Worm (Caenorhabditis elegans) whole organism, L1 larva: ENCODE measurements around the gene swip-10.

Experiments used
- C34B4.2 ChIP-seq: sonication (generic microtip); optimal IDR thresholded peaks from 2 replicates; lab custom pipeline; 2017; ENCODE audit warnings: mild to moderate bottlenecking, missing genetic modification characterization, missing compliant biosample characterization
- F16B12.6 ChIP-seq: fragments of 150-350 bp; optimal IDR thresholded peaks from 2 replicates; lab custom pipeline; 2014; ENCODE audit warnings: missing biosample characterization, missing genetic modification characterization
- Y116A8C.19 ChIP-seq: sonication (generic microtip); optimal IDR thresholded peaks from 2 replicates; lab custom pipeline; 2016; ENCODE audit warnings: missing compliant biosample characterization, missing genetic modification characterization, borderline replicate concordance
- aha-1 ChIP-seq: fragments of 150-350 bp; optimal IDR thresholded peaks from 2 replicates; lab custom pipeline; 2014; ENCODE audit warnings: missing biosample characterization, missing genetic modification characterization
- alr-1 ChIP-seq: fragments of 200-800 bp; sonication (Bioruptor generic); optimal IDR thresholded peaks from 2 replicates; lab custom pipeline; 2018; ENCODE audit warnings: borderline replicate concordance, mild to moderate bottlenecking, missing genetic modification characterization, missing compliant biosample characterization
- blmp-1 ChIP-seq: fragments of 150-350 bp; optimal IDR thresholded peaks from 2 replicates; lab custom pipeline; 2014; ENCODE audit warnings: missing biosample characterization, missing genetic modification characterization
- ceh-63 ChIP-seq: fragments of 200-800 bp; sonication (Bioruptor generic); optimal IDR thresholded peaks from 2 replicates; lab custom pipeline; 2018; ENCODE audit warnings: mild to moderate bottlenecking, missing genetic modification characterization, missing compliant biosample characterization
- ceh-82 ChIP-seq, 3 experiments: fragments of 150-350 bp in 1 of 3; sonication (generic microtip) in 2 of 3; optimal IDR thresholded peaks; 2 replicates each; lab custom pipeline; 2014 to 2017; ENCODE audit warnings: missing biosample characterization in 3 of 3, missing genetic modification characterization in 3 of 3
- ceh-88 ChIP-seq: fragments of 200-800 bp; sonication (Bioruptor generic); IDR thresholded peaks from 2 replicates; pipeline ENCODE4 v1.3.6; 2022; ENCODE audit warnings: missing genetic modification characterization, missing compliant biosample characterization
- efl-1 ChIP-seq, 4 experiments: fragments of 150-350 bp; optimal IDR thresholded peaks in 3 of 4; peaks in 1 of 4; 1 replicate in 1 of 4; 2 replicates in 3 of 4; lab custom pipeline; 2014; ENCODE audit warnings: missing biosample characterization in 2 of 4, missing genetic modification characterization in 2 of 4, missing genetic modification reagents in 2 of 4
- efl-3 ChIP-seq: fragments of 200-800 bp; sonication (Bioruptor generic); optimal IDR thresholded peaks from 2 replicates; lab custom pipeline; 2018; ENCODE audit warnings: mild to moderate bottlenecking, missing genetic modification characterization, missing compliant biosample characterization
- elt-3 ChIP-seq, 6 experiments: fragments of 150-350 bp in 1 of 6; sonication (generic microtip); optimal IDR thresholded peaks; 2 replicates each; lab custom pipeline; 2017 to 2018; ENCODE audit warnings: missing biosample characterization in 6 of 6, missing genetic modification characterization in 6 of 6, inconsistent platforms in 1 of 6
- fkh-10 ChIP-seq: sonication (generic microtip); optimal IDR thresholded peaks from 2 replicates; lab custom pipeline; 2017; ENCODE audit warnings: missing biosample characterization, missing genetic modification reagents, missing genetic modification characterization
- fkh-8 ChIP-seq: sonication (generic microtip); optimal IDR thresholded peaks from 2 replicates; lab custom pipeline; 2016; ENCODE audit warnings: mild to moderate bottlenecking, missing genetic modification characterization, missing compliant biosample characterization
- fos-1 ChIP-seq: fragments of 150-350 bp; optimal IDR thresholded peaks from 2 replicates; lab custom pipeline; 2014; ENCODE audit warnings: missing biosample characterization, missing genetic modification characterization
- grh-1 ChIP-seq: fragments of 200-800 bp; sonication (Bioruptor generic); IDR thresholded peaks from 2 replicates; pipeline ENCODE4 v1.3.6; 2022; ENCODE audit warnings: missing genetic modification reagents, missing genetic modification characterization, missing compliant biosample characterization
- hlh-4 ChIP-seq: sonication (generic microtip); optimal IDR thresholded peaks from 2 replicates; lab custom pipeline; 2016; ENCODE audit warnings: mild to moderate bottlenecking, missing genetic modification characterization, missing compliant biosample characterization
- jun-1 ChIP-seq: fragments of 150-350 bp; optimal IDR thresholded peaks from 2 replicates; lab custom pipeline; 2014; ENCODE audit warnings: missing biosample characterization, missing genetic modification reagents, missing genetic modification characterization
- lin-13 ChIP-seq: fragments of 150-350 bp; optimal IDR thresholded peaks from 2 replicates; lab custom pipeline; 2014; ENCODE audit warnings: missing biosample characterization, missing genetic modification reagents, missing genetic modification characterization
- lin-15B ChIP-seq: fragments of 150-350 bp; sonication (generic microtip); optimal IDR thresholded peaks from 3 replicates; lab custom pipeline; 2014; ENCODE audit warnings: missing biosample characterization, missing genetic modification characterization
- lin-35 ChIP-seq, 2 experiments: fragments of 150-350 bp; optimal IDR thresholded peaks; 2 replicates each; lab custom pipeline; 2014; ENCODE audit warnings: missing biosample characterization in 2 of 2, missing genetic modification characterization in 2 of 2, missing genetic modification reagents in 2 of 2
- lsy-2 ChIP-seq, 2 experiments: fragments of 150-350 bp; optimal IDR thresholded peaks; 2 replicates each; lab custom pipeline; 2014; ENCODE audit warnings: missing biosample characterization in 2 of 2, missing genetic modification characterization in 2 of 2
- mab-9 ChIP-seq: fragments of 200-800 bp; sonication (Bioruptor generic); IDR thresholded peaks from 2 replicates; pipeline ENCODE4 v1.3.6; 2022; ENCODE audit warnings: missing genetic modification reagents, missing genetic modification characterization, missing compliant biosample characterization
- mdl-1 ChIP-seq, 2 experiments: fragments of 150-350 bp; optimal IDR thresholded peaks; 2 replicates each; lab custom pipeline; 2014 to 2017; ENCODE audit warnings: missing biosample characterization in 2 of 2, missing genetic modification characterization in 2 of 2, inconsistent platforms in 1 of 2
- mep-1 ChIP-seq: fragments of 150-350 bp; optimal IDR thresholded peaks from 2 replicates; lab custom pipeline; 2014; ENCODE audit warnings: missing biosample characterization, missing genetic modification characterization
- nhr-11 ChIP-seq: fragments of 150-350 bp; optimal IDR thresholded peaks from 2 replicates; lab custom pipeline; 2014; ENCODE audit warnings: missing biosample characterization, missing genetic modification characterization
- nhr-12 ChIP-seq: sonication (generic microtip); optimal IDR thresholded peaks from 2 replicates; lab custom pipeline; 2017; ENCODE audit warnings: missing biosample characterization, missing genetic modification characterization
- nhr-19 ChIP-seq: fragments of 200-800 bp; sonication (Bioruptor generic); conservative IDR thresholded peaks from 2 replicates; pipeline ENCODE4 v1.3.6; 2022; ENCODE audit warnings: missing genetic modification characterization, missing compliant biosample characterization
- nhr-20 ChIP-seq: sonication (generic microtip); optimal IDR thresholded peaks from 2 replicates; lab custom pipeline; 2016; ENCODE audit warnings: mild to moderate bottlenecking, missing genetic modification characterization, missing compliant biosample characterization
- nhr-28 ChIP-seq: fragments of 150-350 bp; optimal IDR thresholded peaks from 2 replicates; lab custom pipeline; 2014; ENCODE audit warnings: missing biosample characterization, missing genetic modification characterization
- nhr-71 ChIP-seq: sonication (generic microtip); optimal IDR thresholded peaks from 2 replicates; lab custom pipeline; 2016; ENCODE audit warnings: mild to moderate bottlenecking, missing genetic modification characterization, moderate library complexity, missing compliant biosample characterization
- nhr-76 ChIP-seq: sonication (generic microtip); optimal IDR thresholded peaks from 2 replicates; lab custom pipeline; 2017; ENCODE audit warnings: missing biosample characterization, missing genetic modification characterization
- nhr-84 ChIP-seq: sonication (generic microtip); optimal IDR thresholded peaks from 2 replicates; lab custom pipeline; 2017; ENCODE audit warnings: missing biosample characterization, missing genetic modification characterization
- nhr-85 ChIP-seq: sonication (generic microtip); peaks from one replicate; lab custom pipeline; 2016; ENCODE audit warnings: missing genetic modification characterization, inconsistent platforms, missing compliant biosample characterization
- nhr-90 ChIP-seq: sonication (generic microtip); optimal IDR thresholded peaks from 2 replicates; lab custom pipeline; 2016; ENCODE audit warnings: mild to moderate bottlenecking, missing genetic modification characterization, missing compliant biosample characterization; ENCODE audit not compliant: poor library complexity
- pqm-1 ChIP-seq: sonication (generic microtip); optimal IDR thresholded peaks from 3 replicates; lab custom pipeline; 2017; ENCODE audit warnings: missing biosample characterization, missing genetic modification characterization
- rnt-1 ChIP-seq: sonication (generic microtip); optimal IDR thresholded peaks from 2 replicates; lab custom pipeline; 2016; ENCODE audit warnings: mild to moderate bottlenecking, missing genetic modification characterization, moderate library complexity, missing compliant biosample characterization
- skn-1 ChIP-seq: fragments of 150-350 bp; optimal IDR thresholded peaks from 2 replicates; lab custom pipeline; 2014; ENCODE audit warnings: missing biosample characterization, missing genetic modification characterization
- snpc-4 ChIP-seq: fragments of 150-350 bp; optimal IDR thresholded peaks from 2 replicates; lab custom pipeline; 2014; ENCODE audit warnings: missing biosample characterization, missing genetic modification characterization
- sox-4 ChIP-seq: sonication (generic microtip); optimal IDR thresholded peaks from 2 replicates; lab custom pipeline; 2016; ENCODE audit warnings: missing genetic modification characterization, missing compliant biosample characterization
- tbx-2 ChIP-seq: sonication (generic microtip); optimal IDR thresholded peaks from 2 replicates; lab custom pipeline; 2016; ENCODE audit warnings: missing genetic modification characterization, missing compliant biosample characterization
- tlp-1 ChIP-seq: fragments of 150-350 bp; optimal IDR thresholded peaks from 2 replicates; lab custom pipeline; 2014; ENCODE audit warnings: missing biosample characterization, missing genetic modification characterization
- unc-130 ChIP-seq: fragments of 150-350 bp; optimal IDR thresholded peaks from 2 replicates; lab custom pipeline; 2017; ENCODE audit warnings: missing biosample characterization, missing genetic modification characterization, inconsistent platforms
- unc-30 ChIP-seq: sonication (generic microtip); optimal IDR thresholded peaks from 2 replicates; lab custom pipeline; 2017; ENCODE audit warnings: missing biosample characterization, missing genetic modification characterization
- unc-62 ChIP-seq: fragments of 150-350 bp; optimal IDR thresholded peaks from 2 replicates; lab custom pipeline; 2014; ENCODE audit warnings: missing biosample characterization, missing genetic modification reagents, missing genetic modification characterization
- unc-98 ChIP-seq: fragments of 200-800 bp; sonication (Bioruptor generic); IDR thresholded peaks from 2 replicates; pipeline ENCODE4 v1.3.6; 2022; ENCODE audit warnings: missing genetic modification characterization, missing compliant biosample characterization
- vab-15 ChIP-seq: sonication (generic microtip); optimal IDR thresholded peaks from 2 replicates; lab custom pipeline; 2017; ENCODE audit warnings: missing genotype, mild to moderate bottlenecking, missing genetic modification characterization, missing compliant biosample characterization
- xbp-1 ChIP-seq: sonication (generic microtip); optimal IDR thresholded peaks from 2 replicates; lab custom pipeline; 2016; ENCODE audit warnings: missing genetic modification characterization, missing compliant biosample characterization
- zip-4 ChIP-seq: fragments of 200-800 bp; sonication (Bioruptor generic); optimal IDR thresholded peaks from 2 replicates; lab custom pipeline; 2018; ENCODE audit warnings: mild to moderate bottlenecking, missing genetic modification characterization, moderate library complexity, missing compliant biosample characterization
- ztf-4 ChIP-seq: fragments of 150-350 bp; optimal IDR thresholded peaks from 2 replicates; lab custom pipeline; 2014; ENCODE audit warnings: missing biosample characterization, missing genetic modification characterization

Gene swip-10

ce11 chrX:2071392-2072001, 46.6 kb downstream of the swip-10 start (continued):
- TF ChIP-seq rnt-1 (tag; lab: Kevin White, UChicago) = peak; percentile 93
- TF ChIP-seq fkh-8 (tag; lab: Kevin White, UChicago) = peak; percentile 63
- TF ChIP-seq efl-3 (GFP tag; lab: Kevin White, UChicago) = no peak
- TF ChIP-seq grh-1 = peak; percentile 77
- TF ChIP-seq nhr-20 = peak; percentile 91
- peak; percentile 83 for TF ChIP-seq nhr-90 (tag; lab: Kevin White, UChicago)
- peak; percentile 87 for TF ChIP-seq nhr-19 (GFP tag; lab: Robert Waterston, UW)
- peak; percentile 81 for TF ChIP-seq tbx-2 (tag; lab: Kevin White, UChicago)
- peak; percentile 94 for TF ChIP-seq nhr-71 (tag; lab: Kevin White, UChicago)
- TF ChIP-seq xbp-1 = peak; percentile 80
- peak; percentile 39; the same call in 1 of the 2 replicates for TF ChIP-seq ceh-88 (GFP tag; lab: Robert Waterston, UW)
- TF ChIP-seq alr-1 (tag; lab: Kevin White, UChicago) = no peak
- peak; percentile 91 for TF ChIP-seq mep-1 (tag; lab: Kevin White, UChicago)
- TF ChIP-seq Y116A8C.19 (tag; lab: Kevin White, UChicago) = no peak
- TF ChIP-seq unc-30 (tag; lab: Kevin White, UChicago) = no peak
- peak; percentile 67 for TF ChIP-seq blmp-1 (tag; lab: Kevin White, UChicago)
- TF ChIP-seq unc-62 (GFP tag; lab: Kevin White, UChicago) = no peak
- TF ChIP-seq lin-13 = peak; percentile 82
- TF ChIP-seq fkh-10 = no peak
- no peak for TF ChIP-seq nhr-28 (tag; lab: Kevin White, UChicago)
- peak; percentile 58 to 70 for TF ChIP-seq efl-1 (optimal IDR thresholded peaks at IDR 0.05; lab: Kevin White, UChicago)
- TF ChIP-seq efl-1 (GFP tag; optimal IDR thresholded peaks at IDR 0.05 in 1 of 2; lab: Kevin White, UChicago) = peak; percentile 65 to 93
- peak; percentile 96 for TF ChIP-seq nhr-85 (tag; lab: Kevin White, UChicago)
- peak; percentile 97 for TF ChIP-seq skn-1
- no peak for TF ChIP-seq nhr-12 (tag; lab: Kevin White, UChicago)
- peak; percentile 71 for TF ChIP-seq snpc-4 (tag; lab: Kevin White, UChicago)
- TF ChIP-seq lsy-2 (tag; optimal IDR thresholded peaks at IDR 0.05; lab: Kevin White, UChicago) = no peak
- peak; percentile 7 to 94 for TF ChIP-seq mdl-1 (tag; optimal IDR thresholded peaks at IDR 0.05; lab: Kevin White, UChicago)
- TF ChIP-seq elt-3 (tag; optimal IDR thresholded peaks at IDR 0.05; lab: Kevin White, UChicago) = peak in 1 of 6 experiments; percentile 50
- no peak for TF ChIP-seq tlp-1 (tag; lab: Kevin White, UChicago)
- peak; percentile 2 for TF ChIP-seq sox-4 (tag; lab: Kevin White, UChicago)
- no peak for TF ChIP-seq pqm-1 (tag; lab: Kevin White, UChicago)
- 0 out of 2 replicates have a peak, but pooled peaks have one; percentile 34 for TF ChIP-seq mab-9 (GFP tag; lab: Robert Waterston, UW)
- peak; percentile 67 to 80 for TF ChIP-seq lin-35 (GFP tag; optimal IDR thresholded peaks at IDR 0.05; lab: Kevin White, UChicago)
- no peak for TF ChIP-seq nhr-76 (tag; lab: Kevin White, UChicago)
- TF ChIP-seq unc-130 (tag; lab: Kevin White, UChicago) = peak; percentile 44
- TF ChIP-seq F16B12.6 = peak; percentile 96
- TF ChIP-seq jun-1 (tag; lab: Kevin White, UChicago) = peak; percentile 14
- TF ChIP-seq lin-15B (tag; lab: Kevin White, UChicago) = peak; percentile 22
- no peak for TF ChIP-seq nhr-84 (tag; lab: Kevin White, UChicago)
- TF ChIP-seq hlh-4 = no peak
- no peak for TF ChIP-seq nhr-11 (tag; lab: Kevin White, UChicago)
- TF ChIP-seq unc-98 (GFP tag; lab: Robert Waterston, UW) = 0 out of 2 replicates have a peak, but pooled peaks have one; percentile 13
- no peak for TF ChIP-seq C34B4.2 (tag; lab: Kevin White, UChicago)
- TF ChIP-seq zip-4 (GFP tag; lab: Kevin White, UChicago) = peak; percentile 88
- no peak for TF ChIP-seq ceh-63 (GFP tag; lab: Kevin White, UChicago)
- TF ChIP-seq fos-1 (tag; lab: Kevin White, UChicago) = peak; percentile 33
- peak; percentile 5 for TF ChIP-seq aha-1 (tag; lab: Kevin White, UChicago)
- no peak for TF ChIP-seq ztf-4 (tag; lab: Kevin White, UChicago)
- peak; percentile 52 to 87 (median 64) for TF ChIP-seq ceh-82 (tag; optimal IDR thresholded peaks at IDR 0.05; lab: Kevin White, UChicago)
- TF ChIP-seq vab-15 (tag; lab: Kevin White, UChicago) = peak; percentile 42
